Worm (Caenorhabditis elegans) whole organism, L4 larva: ENCODE measurements around the gene ZK1307.7.

ENCODE experiments used
- F10B5.3 ChIP-seq: sonication (generic microtip); optimal IDR thresholded peaks from 2 replicates; lab custom pipeline; 2016; ENCODE audit warnings: mild to moderate bottlenecking, missing genetic modification characterization, missing compliant biosample characterization
- R02D3.7 ChIP-seq: fragments of 150-350 bp; sonication (generic microtip); optimal IDR thresholded peaks from 3 replicates; lab custom pipeline; 2014; ENCODE audit warnings: missing biosample characterization, missing genetic modification characterization
- T20F7.1 ChIP-seq: fragments of 200-800 bp; sonication (Bioruptor generic); optimal IDR thresholded peaks from 2 replicates; lab custom pipeline; 2018; ENCODE audit warnings: mild to moderate bottlenecking, missing genetic modification characterization, missing compliant biosample characterization
- ZK546.5 ChIP-seq, 2 experiments: sonication (generic microtip); optimal IDR thresholded peaks; 2 replicates each; lab custom pipeline; 2017; ENCODE audit warnings: missing biosample characterization in 2 of 2, missing genetic modification characterization in 2 of 2
- aly-2 ChIP-seq: sonication (generic microtip); optimal IDR thresholded peaks from 2 replicates; lab custom pipeline; 2018; ENCODE audit warnings: missing biosample characterization, missing genetic modification characterization
- ama-1 ChIP-seq: fragments of 150-350 bp; optimal IDR thresholded peaks from 2 replicates; lab custom pipeline; 2014; ENCODE audit warnings: inconsistent platforms, mixed read lengths
- ceh-20 ChIP-seq: fragments of 200-800 bp; sonication (Bioruptor generic); IDR thresholded peaks from 2 replicates; pipeline ENCODE4 v1.3.6; 2022; ENCODE audit warnings: missing genetic modification reagents, missing genetic modification characterization, missing compliant biosample characterization
- ceh-28 ChIP-seq: fragments of 150-350 bp; optimal IDR thresholded peaks from 2 replicates; lab custom pipeline; 2014; ENCODE audit warnings: missing biosample characterization, missing genetic modification reagents, missing genetic modification characterization
- ceh-82 ChIP-seq: sonication (generic microtip); optimal IDR thresholded peaks from 2 replicates; lab custom pipeline; 2017; ENCODE audit warnings: missing biosample characterization, missing genetic modification characterization
- ces-1 ChIP-seq: fragments of 150-350 bp; sonication (generic microtip); optimal IDR thresholded peaks from 4 replicates; lab custom pipeline; 2014; ENCODE audit warnings: missing biosample characterization, missing genetic modification reagents, missing genetic modification characterization
- cey-2 ChIP-seq: sonication (generic microtip); optimal IDR thresholded peaks from 3 replicates; lab custom pipeline; 2017; ENCODE audit warnings: missing genetic modification characterization, mild to moderate bottlenecking, missing compliant biosample characterization, antibody characterized with exemption, borderline replicate concordance; ENCODE audit not compliant: insufficient read depth
- ctbp-1 ChIP-seq: fragments of 200-800 bp; sonication (Bioruptor generic); IDR thresholded peaks from 2 replicates; pipeline ENCODE4 v1.3.6; 2022; ENCODE audit warnings: missing genetic modification reagents, missing genetic modification characterization, missing compliant biosample characterization
- daf-16 ChIP-seq, 3 experiments: sonication (generic microtip); optimal IDR thresholded peaks; 2 replicates each; lab custom pipeline; 2016 to 2017; ENCODE audit warnings: missing genetic modification characterization in 3 of 3, missing genetic modification reagents in 3 of 3, mild to moderate bottlenecking in 2 of 3, missing compliant biosample characterization in 2 of 3, missing biosample characterization in 1 of 3, moderate library complexity in 1 of 3
- dmd-8 ChIP-seq: fragments of 200-800 bp; sonication (Bioruptor generic); IDR thresholded peaks from 2 replicates; pipeline ENCODE4 v1.3.6; 2022; ENCODE audit warnings: missing genetic modification characterization, missing compliant biosample characterization
- dpl-1 ChIP-seq: fragments of 150-350 bp; optimal IDR thresholded peaks from 2 replicates; lab custom pipeline; 2014; ENCODE audit warnings: missing biosample characterization, missing genetic modification reagents, missing genetic modification characterization
- duxl-1 ChIP-seq: sonication (generic microtip); optimal IDR thresholded peaks from 2 replicates; lab custom pipeline; 2016; ENCODE audit warnings: mild to moderate bottlenecking, missing genetic modification characterization, moderate library complexity, missing compliant biosample characterization; ENCODE audit not compliant: poor library complexity
- egl-27 ChIP-seq: sonication (generic microtip); optimal IDR thresholded peaks from 3 replicates; lab custom pipeline; 2017; ENCODE audit warnings: missing biosample characterization, missing genetic modification reagents, missing genetic modification characterization
- gei-8 ChIP-seq: fragments of 200-800 bp; sonication (Bioruptor generic); optimal IDR thresholded peaks from 2 replicates; lab custom pipeline; 2018; ENCODE audit warnings: mild to moderate bottlenecking, missing genetic modification characterization, missing compliant biosample characterization
- hif-1 ChIP-seq, 2 experiments: sonication (generic microtip); optimal IDR thresholded peaks; 2 replicates each; lab custom pipeline; 2016 to 2017; ENCODE audit warnings: missing compliant biosample characterization in 2 of 2, missing genetic modification characterization in 2 of 2, missing genetic modification reagents in 2 of 2, missing genotype in 2 of 2, mild to moderate bottlenecking in 1 of 2
- hlh-30 ChIP-seq: sonication (generic microtip); optimal IDR thresholded peaks from 2 replicates; lab custom pipeline; 2017; ENCODE audit warnings: antibody characterized with exemption, mild to moderate bottlenecking, missing genetic modification characterization, missing compliant biosample characterization; ENCODE audit not compliant: insufficient read depth
- jun-1 ChIP-seq: fragments of 150-350 bp; optimal IDR thresholded peaks from 2 replicates; lab custom pipeline; 2014; ENCODE audit warnings: missing biosample characterization, missing genetic modification reagents, missing genetic modification characterization
- lin-15B ChIP-seq: fragments of 150-350 bp; sonication (generic microtip); optimal IDR thresholded peaks from 3 replicates; lab custom pipeline; 2014; ENCODE audit warnings: missing biosample characterization, missing genetic modification characterization
- lin-29 ChIP-seq: fragments of 200-800 bp; sonication (Bioruptor generic); IDR thresholded peaks from 2 replicates; pipeline ENCODE4 v1.3.6; 2022; ENCODE audit warnings: missing genetic modification reagents, missing genetic modification characterization, missing compliant biosample characterization
- lin-38 ChIP-seq: fragments of 200-800 bp; sonication (Bioruptor generic); IDR thresholded peaks from 2 replicates; pipeline ENCODE4 v1.3.6; 2022; ENCODE audit warnings: missing genetic modification reagents, missing genetic modification characterization, missing compliant biosample characterization
- lsy-2 ChIP-seq, 2 experiments: fragments of 150-350 bp in 1 of 2; sonication (generic microtip) in 1 of 2; optimal IDR thresholded peaks; 2 replicates each; lab custom pipeline; 2014 to 2017; ENCODE audit warnings: missing biosample characterization in 2 of 2, missing genetic modification characterization in 2 of 2
- madf-9 ChIP-seq: fragments of 200-800 bp; sonication (Bioruptor generic); conservative IDR thresholded peaks from 2 replicates; pipeline ENCODE4 v1.3.6; 2022; ENCODE audit warnings: missing genetic modification reagents, missing genetic modification characterization, missing compliant biosample characterization
- mdt-29 ChIP-seq: fragments of 200-800 bp; sonication (Bioruptor generic); IDR thresholded peaks from 2 replicates; pipeline ENCODE4 v1.3.6; 2022; ENCODE audit warnings: missing genetic modification reagents, missing genetic modification characterization, missing compliant biosample characterization
- mep-1 ChIP-seq: fragments of 150-350 bp; sonication (generic microtip); optimal IDR thresholded peaks from 3 replicates; lab custom pipeline; 2014; ENCODE audit warnings: missing biosample characterization, missing genetic modification characterization
- mxl-2 ChIP-seq: fragments of 200-800 bp; sonication (Bioruptor generic); conservative IDR thresholded peaks from 2 replicates; pipeline ENCODE4 v1.3.6; 2022; ENCODE audit warnings: missing genetic modification reagents, missing genetic modification characterization, missing compliant biosample characterization
- mxl-3 ChIP-seq: fragments of 200-800 bp; sonication (Bioruptor generic); optimal IDR thresholded peaks from 2 replicates; lab custom pipeline; 2018; ENCODE audit warnings: mild to moderate bottlenecking, missing genetic modification characterization, missing compliant biosample characterization
- nhr-11 ChIP-seq: fragments of 150-350 bp; optimal IDR thresholded peaks from 2 replicates; lab custom pipeline; 2014; ENCODE audit warnings: missing biosample characterization, missing genetic modification characterization
- nhr-111 ChIP-seq: fragments of 200-800 bp; sonication (Bioruptor generic); optimal IDR thresholded peaks from 2 replicates; lab custom pipeline; 2018; ENCODE audit warnings: mild to moderate bottlenecking, missing genetic modification characterization, missing compliant biosample characterization
- nhr-25 ChIP-seq: sonication (generic microtip); optimal IDR thresholded peaks from 2 replicates; lab custom pipeline; 2017; ENCODE audit warnings: missing genetic modification characterization, mild to moderate bottlenecking, missing compliant biosample characterization, antibody characterized with exemption, moderate library complexity, borderline replicate concordance; ENCODE audit not compliant: insufficient read depth
- nhr-28 ChIP-seq: fragments of 150-350 bp; optimal IDR thresholded peaks from 2 replicates; lab custom pipeline; 2014; ENCODE audit warnings: missing biosample characterization, missing genetic modification characterization
- nhr-41 ChIP-seq: fragments of 200-800 bp; sonication (Bioruptor generic); IDR thresholded peaks from 2 replicates; pipeline ENCODE4 v1.3.6; 2022; ENCODE audit warnings: missing genetic modification reagents, missing genetic modification characterization, missing compliant biosample characterization
- nhr-42 ChIP-seq: fragments of 200-800 bp; sonication (Bioruptor generic); IDR thresholded peaks from 2 replicates; pipeline ENCODE4 v1.3.6; 2022; ENCODE audit warnings: missing genetic modification characterization, missing compliant biosample characterization
- nhr-48 ChIP-seq: sonication (generic microtip); optimal IDR thresholded peaks from 2 replicates; lab custom pipeline; 2016; ENCODE audit warnings: mild to moderate bottlenecking, missing genetic modification characterization, missing compliant biosample characterization
- nhr-6 ChIP-seq: fragments of 150-350 bp; optimal IDR thresholded peaks from 2 replicates; lab custom pipeline; 2014; ENCODE audit warnings: missing biosample characterization, missing genetic modification characterization
- nhr-77 ChIP-seq: fragments of 150-350 bp; optimal IDR thresholded peaks from 2 replicates; lab custom pipeline; 2014; ENCODE audit warnings: missing biosample characterization, missing genetic modification characterization
- php-3 ChIP-seq: fragments of 200-800 bp; sonication (Bioruptor generic); IDR thresholded peaks from 2 replicates; pipeline ENCODE4 v1.3.6; 2022; ENCODE audit warnings: missing genetic modification reagents, missing genetic modification characterization, missing compliant biosample characterization
- rbr-2 ChIP-seq: sonication (generic microtip); optimal IDR thresholded peaks from 2 replicates; lab custom pipeline; 2016; ENCODE audit warnings: missing genotype, missing genetic modification characterization, missing compliant biosample characterization
- saeg-2 ChIP-seq: fragments of 200-800 bp; sonication (Bioruptor generic); IDR thresholded peaks from 2 replicates; pipeline ENCODE4 v1.3.6; 2022; ENCODE audit warnings: missing genetic modification reagents, missing genetic modification characterization, missing compliant biosample characterization
- set-16 ChIP-seq: fragments of 200-800 bp; sonication (Bioruptor generic); IDR thresholded peaks from 2 replicates; pipeline ENCODE4 v1.3.6; 2022; ENCODE audit warnings: missing genetic modification reagents, missing genetic modification characterization, missing compliant biosample characterization
- skn-1 ChIP-seq: fragments of 150-350 bp; optimal IDR thresholded peaks from 2 replicates; lab custom pipeline; 2014; ENCODE audit warnings: missing biosample characterization, missing genetic modification characterization
- snpc-1.2 ChIP-seq: fragments of 200-800 bp; sonication (Bioruptor generic); IDR thresholded peaks from 2 replicates; pipeline ENCODE4 v1.3.6; 2022; ENCODE audit warnings: missing genetic modification reagents, missing genetic modification characterization, missing compliant biosample characterization
- snpc-4 ChIP-seq: fragments of 150-350 bp; optimal IDR thresholded peaks from 2 replicates; lab custom pipeline; 2014; ENCODE audit warnings: missing biosample characterization, missing genetic modification characterization
- zfp-2 ChIP-seq: sonication (generic microtip); optimal IDR thresholded peaks from 2 replicates; lab custom pipeline; 2016; ENCODE audit warnings: mild to moderate bottlenecking, missing genetic modification characterization, missing compliant biosample characterization
- zfp-3 ChIP-seq: fragments of 200-800 bp; sonication (Bioruptor generic); conservative IDR thresholded peaks from 2 replicates; pipeline ENCODE4 v1.3.6; 2022; ENCODE audit warnings: missing genetic modification reagents, missing genetic modification characterization, missing compliant biosample characterization
- zip-2 ChIP-seq: fragments of 150-350 bp; optimal IDR thresholded peaks from 2 replicates; lab custom pipeline; 2014; ENCODE audit warnings: missing biosample characterization, missing genetic modification characterization
- ztf-11 ChIP-seq: fragments of 150-350 bp; optimal IDR thresholded peaks from 2 replicates; lab custom pipeline; 2014; ENCODE audit warnings: missing biosample characterization, missing genetic modification characterization
- ztf-7 ChIP-seq: fragments of 150-350 bp; optimal IDR thresholded peaks from 2 replicates; lab custom pipeline; 2014; ENCODE audit warnings: missing biosample characterization, missing genetic modification characterization

The ZK1307.7 gene

ce11 chrII:9646122-9646555 lies 9.7 kb downstream of the ZK1307.7 start (continued):
- TF ChIP-seq nhr-111 (no peak), mdt-29 (no peak), skn-1 (tag; lab: Kevin White, UChicago) (no peak), rbr-2 (tag; lab: Kevin White, UChicago) (peak; percentile 77), snpc-4 (tag; lab: Kevin White, UChicago) (no peak), lsy-2 (tag; optimal IDR thresholded peaks at IDR 0.05; lab: Kevin White, UChicago) (peak; percentile 62 to 70), jun-1 (tag; lab: Kevin White, UChicago) (no peak), ztf-11 (no peak), nhr-48 (tag; lab: Kevin White, UChicago) (peak; percentile 36), mep-1 (tag; lab: Kevin White, UChicago) (peak; percentile 86), zip-2 (no peak), ztf-7 (tag; lab: Kevin White, UChicago) (peak; percentile 2), daf-16 (GFP tag; optimal IDR thresholded peaks at IDR 0.05; lab: Kevin White, UChicago) (no peak), daf-16 (tag; optimal IDR thresholded peaks at IDR 0.05; lab: Kevin White, UChicago) (peak; percentile 46), ama-1 (peak; percentile 40), duxl-1 (tag; lab: Kevin White, UChicago) (no peak), nhr-41 (GFP tag; lab: Robert Waterston, UW) (no peak), snpc-1.2 (GFP tag; lab: Robert Waterston, UW) (no peak), ZK546.5 (tag; optimal IDR thresholded peaks at IDR 0.05; lab: Kevin White, UChicago) (no peak), nhr-42 (no peak), nhr-28 (tag; lab: Kevin White, UChicago) (peak; percentile 81), ceh-28 (tag; lab: Kevin White, UChicago) (peak; percentile 76), nhr-11 (peak; percentile 94), nhr-77 (tag; lab: Kevin White, UChicago) (peak; percentile 28), ceh-82 (tag; lab: Kevin White, UChicago) (no peak), ctbp-1 (0 out of 2 replicates have a peak, but pooled peaks have one; percentile 30), lin-15B (tag; lab: Kevin White, UChicago) (no peak), zfp-2 (tag; lab: Kevin White, UChicago) (no peak), lin-38 (no peak), lin-29 (GFP tag; lab: Robert Waterston, UW) (no peak), cey-2 (no peak), saeg-2 (0 out of 2 replicates have a peak, but pooled peaks have one; percentile 44), ces-1 (no peak), madf-9 (GFP tag; lab: Robert Waterston, UW) (no peak), egl-27 (tag; lab: Kevin White, UChicago) (no peak), hlh-30 (tag; lab: Kevin White, UChicago) (peak; percentile 87), nhr-6 (tag; lab: Kevin White, UChicago) (peak; percentile 45), set-16 (GFP tag; lab: Robert Waterston, UW) (peak; percentile 49), nhr-25 (no peak), zfp-3 (GFP tag; lab: Robert Waterston, UW) (no peak), dmd-8 (GFP tag; lab: Robert Waterston, UW) (no peak), F10B5.3 (peak; percentile 23), mxl-2 (no peak), hif-1 (tag; optimal IDR thresholded peaks at IDR 0.05; lab: Kevin White, UChicago) (peak in 1 of 2 experiments; percentile 53), R02D3.7 (tag; lab: Kevin White, UChicago) (no peak), php-3 (no peak), dpl-1 (GFP tag; lab: Kevin White, UChicago) (peak; percentile 14), aly-2 (tag; lab: Kevin White, UChicago) (no peak), gei-8 (GFP tag; lab: Kevin White, UChicago) (no peak), T20F7.1 (GFP tag; lab: Kevin White, UChicago) (peak; percentile 8), mxl-3 (peak; percentile 86), ceh-20 (GFP tag; lab: Robert Waterston, UW) (no peak; the same call in 1 of the 2 replicates)
